Fruit fly (Drosophila melanogaster): ENCODE measurements around the gene CG31559.

dm6 chr3R:6149130-6149529 is 7.9 kb downstream of the CG31559 start:
- TF ChIP-seq net (GFP tag; optimal IDR thresholded peaks at IDR 0.05) (no peak), CG10631 (GFP tag; optimal IDR thresholded peaks at IDR 0.05) (no peak), CG7368 (GFP tag; optimal IDR thresholded peaks at IDR 0.05) (no peak), Lpt (GFP tag; optimal IDR thresholded peaks at IDR 0.05) (no peak), CG11294 (GFP tag; IDR thresholded peaks at IDR 0.05) (no peak), CG10669 (GFP tag; optimal IDR thresholded peaks at IDR 0.05) (no peak), CG3919 (GFP tag; optimal IDR thresholded peaks at IDR 0.05) (no peak), eg (GFP tag; IDR thresholded peaks at IDR 0.05) (no peak), Hr4 (GFP tag; optimal IDR thresholded peaks at IDR 0.05) (peak; percentile 20), Ets21C (GFP tag; optimal IDR thresholded peaks at IDR 0.05) (no peak), salr (GFP tag; optimal IDR thresholded peaks at IDR 0.05) (no peak), CG16779 (tag; optimal IDR thresholded peaks at IDR 0.05) (no peak), CG15336 (GFP tag; IDR thresholded peaks at IDR 0.05) (no peak)
